Worm (Caenorhabditis elegans) whole organism, L4 larva: ENCODE measurements around the gene T05C12.1.

ENCODE experiments used
- aly-2 ChIP-seq: sonication (generic microtip); optimal IDR thresholded peaks from 2 replicates; lab custom pipeline; 2018; ENCODE audit warnings: missing biosample characterization, missing genetic modification characterization
- ama-1 ChIP-seq: fragments of 150-350 bp; optimal IDR thresholded peaks from 2 replicates; lab custom pipeline; 2014; ENCODE audit warnings: inconsistent platforms, mixed read lengths
- jun-1 ChIP-seq: fragments of 150-350 bp; optimal IDR thresholded peaks from 2 replicates; lab custom pipeline; 2014; ENCODE audit warnings: missing biosample characterization, missing genetic modification reagents, missing genetic modification characterization
- lin-13 ChIP-seq: fragments of 150-350 bp; optimal IDR thresholded peaks from 2 replicates; lab custom pipeline; 2014; ENCODE audit warnings: missing biosample characterization, missing genetic modification reagents, missing genetic modification characterization
- madf-5 ChIP-seq, 2 experiments: fragments of 200-800 bp; sonication (Bioruptor generic); IDR thresholded peaks; 2 replicates each; pipeline ENCODE4 v1.3.6; 2022; ENCODE audit warnings: missing compliant biosample characterization in 2 of 2, missing genetic modification characterization in 2 of 2
- mep-1 ChIP-seq: fragments of 150-350 bp; sonication (generic microtip); optimal IDR thresholded peaks from 3 replicates; lab custom pipeline; 2014; ENCODE audit warnings: missing biosample characterization, missing genetic modification characterization
- nhr-25 ChIP-seq: sonication (generic microtip); optimal IDR thresholded peaks from 2 replicates; lab custom pipeline; 2017; ENCODE audit warnings: missing genetic modification characterization, mild to moderate bottlenecking, missing compliant biosample characterization, antibody characterized with exemption, moderate library complexity, borderline replicate concordance; ENCODE audit not compliant: insufficient read depth
- nhr-6 ChIP-seq: fragments of 150-350 bp; optimal IDR thresholded peaks from 2 replicates; lab custom pipeline; 2014; ENCODE audit warnings: missing biosample characterization, missing genetic modification characterization
- nhr-76 ChIP-seq: fragments of 150-350 bp; optimal IDR thresholded peaks from 2 replicates; lab custom pipeline; 2014; ENCODE audit warnings: missing biosample characterization, missing genetic modification characterization
- tra-1 ChIP-seq: fragments of 200-800 bp; sonication (Bioruptor generic); IDR thresholded peaks from 2 replicates; pipeline ENCODE4 v1.3.6; 2022; ENCODE audit warnings: missing genetic modification reagents, missing genetic modification characterization, missing compliant biosample characterization
- unc-62 ChIP-seq, 3 experiments: fragments of 150-350 bp in 1 of 3; sonication (generic microtip); optimal IDR thresholded peaks in 2 of 3; peaks in 1 of 3; 1 replicate in 1 of 3; 2 replicates in 2 of 3; lab custom pipeline; 2014 to 2017; ENCODE audit warnings: missing biosample characterization in 3 of 3, missing genetic modification characterization in 3 of 3, missing genetic modification reagents in 3 of 3, missing genotype in 1 of 3
- zfp-3 ChIP-seq: fragments of 200-800 bp; sonication (Bioruptor generic); conservative IDR thresholded peaks from 2 replicates; pipeline ENCODE4 v1.3.6; 2022; ENCODE audit warnings: missing genetic modification reagents, missing genetic modification characterization, missing compliant biosample characterization
- zip-11 ChIP-seq: fragments of 200-800 bp; sonication (Bioruptor generic); IDR thresholded peaks from 2 replicates; pipeline ENCODE4 v1.3.6; 2022; ENCODE audit warnings: missing genetic modification characterization, missing compliant biosample characterization

DNA sequence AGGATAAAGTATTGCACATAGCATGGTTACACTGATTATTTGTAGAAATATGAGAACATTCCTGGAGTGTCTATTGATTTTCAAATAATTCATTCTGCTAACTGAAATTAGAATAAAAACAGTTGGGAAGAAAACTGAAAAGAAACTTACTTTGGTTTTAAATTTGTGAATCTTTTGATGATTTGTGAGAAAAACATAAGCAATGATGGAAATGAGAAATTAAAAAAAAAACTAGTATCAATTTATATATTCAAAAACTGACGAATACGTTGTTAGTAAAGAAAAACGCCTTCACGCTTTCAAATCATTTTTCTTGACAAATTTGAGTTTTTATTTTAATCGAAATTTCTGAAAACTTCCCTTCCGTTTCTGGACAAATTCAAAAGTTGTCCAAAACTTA is 19.6 kb downstream of the T05C12.1 start, which contains the start of gene T05C12.9:
- TF ChIP-seq jun-1 = no peak
- TF ChIP-seq tra-1 (GFP tag; lab: Robert Waterston, UW) = no peak
- TF ChIP-seq nhr-6 = no peak
- TF ChIP-seq zfp-3 (GFP tag; lab: Robert Waterston, UW) = no peak
- TF ChIP-seq zip-11 (GFP tag; lab: Robert Waterston, UW) = no peak
- TF ChIP-seq madf-5 (GFP tag; IDR thresholded peaks at IDR 0.05; lab: Robert Waterston, UW) = no peak
- no peak for TF ChIP-seq nhr-76
- TF ChIP-seq ama-1 (lab: Kevin White, UChicago) = no peak
- TF ChIP-seq lin-13 = no peak
- no peak for TF ChIP-seq nhr-25
- TF ChIP-seq unc-62 (GFP tag; optimal IDR thresholded peaks at IDR 0.05 in 1 of 2; lab: Kevin White, UChicago) = no peak
- TF ChIP-seq unc-62 (tag; optimal IDR thresholded peaks at IDR 0.05; lab: Kevin White, UChicago) = no peak
- TF ChIP-seq aly-2 (tag; lab: Kevin White, UChicago) = no peak
- no peak for TF ChIP-seq mep-1 (tag; lab: Kevin White, UChicago)
